Worm (Caenorhabditis elegans) whole organism, dauer: Measurements from ENCODE around the gene C27D8.1.

Experiments used
- unc-62 ChIP-seq: sonication (generic microtip); optimal IDR thresholded peaks from 2 replicates; lab custom pipeline; 2017; ENCODE audit warnings: missing biosample characterization, missing genetic modification reagents, missing genetic modification characterization

C27D8.1 gene

ce11 chrIV:12721106-12721505 lies 3.5 kb downstream of the C27D8.1 start, which contains the start of gene T23F6.2:
Gene T23F6.2, plus strand, starts transcription at chrIV:12721356.
- TF ChIP-seq unc-62 (GFP tag; lab: Kevin White, UChicago) = no peak

- TF ChIP-seq unc-62 (GFP tag; lab: Kevin White, UChicago) = no peak
Measured at ce11 chrIV:12724641-12725040, 7.0 kb downstream of the C27D8.1 start, which contains the start of the genes T23F6.3 and rbd-1. Gene T23F6.3, minus strand, starts transcription at chrIV:12724760. Gene rbd-1, plus strand, starts transcription at chrIV:12724986.

- TF ChIP-seq unc-62 (GFP tag; lab: Kevin White, UChicago) = no peak
Measured at ce11 chrIV:12725228-12725627, 7.6 kb downstream of the C27D8.1 start.

- TF ChIP-seq unc-62 (GFP tag; lab: Kevin White, UChicago) = no peak
Measured at ce11 chrIV:12725925-12726324, 8.3 kb downstream of the C27D8.1 start.

DNA sequence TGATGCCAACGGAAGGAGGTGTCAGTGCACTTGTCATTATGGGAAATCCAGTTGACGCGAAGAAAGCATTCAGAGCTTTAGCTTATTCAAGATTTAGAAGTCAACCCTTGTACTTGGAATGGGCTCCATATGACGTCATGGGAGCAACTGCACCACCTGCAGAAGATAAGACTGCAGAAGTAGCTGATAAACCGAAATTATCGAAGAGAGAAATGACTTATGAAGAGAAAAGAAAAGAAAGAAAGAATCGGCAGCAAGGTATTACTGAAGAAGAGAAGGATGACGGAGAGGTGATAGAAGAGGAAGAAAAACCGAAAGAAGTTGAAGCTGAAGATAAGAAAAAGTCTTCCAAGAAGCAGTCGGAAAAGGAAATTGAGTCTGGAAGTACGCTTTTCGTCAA lies 10.5 kb downstream of the C27D8.1 start:
- no peak for TF ChIP-seq unc-62 (GFP tag; lab: Kevin White, UChicago)

ce11 chrIV:12741438-12741837 lies 23.8 kb downstream of the C27D8.1 start, which contains the start of gene T23F6.5:
Gene T23F6.5, minus strand, starts transcription at chrIV:12741538.
- no peak for TF ChIP-seq unc-62 (GFP tag; lab: Kevin White, UChicago)

DNA sequence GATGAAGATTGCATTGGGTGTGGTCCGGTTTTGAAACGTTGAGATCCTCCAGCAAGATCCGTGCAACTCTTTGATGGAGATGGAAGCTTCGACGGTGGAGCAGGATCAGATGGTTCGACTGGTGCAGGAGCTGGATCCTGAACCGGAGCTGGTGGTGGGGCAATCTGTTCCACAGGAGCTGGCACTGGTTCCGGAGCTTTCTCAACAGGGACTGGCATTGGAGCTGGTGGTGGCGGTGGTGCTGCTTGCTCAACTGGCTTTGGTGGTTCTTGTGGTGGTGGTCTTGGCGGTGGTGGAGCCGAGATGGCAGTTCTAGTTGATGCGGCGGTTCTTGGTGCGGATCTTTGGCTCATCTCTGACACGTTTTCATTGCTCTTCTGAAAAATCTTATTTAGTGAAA lies 26.0 kb downstream of the C27D8.1 start:
- TF ChIP-seq unc-62 (GFP tag; lab: Kevin White, UChicago) = no peak

- no peak for TF ChIP-seq unc-62 (GFP tag; lab: Kevin White, UChicago)
Measured at ce11 chrIV:12744713-12745112, 27.1 kb downstream of the C27D8.1 start, which contains the start of gene C36H8.1. Gene C36H8.1, minus strand, starts transcription at chrIV:12744813.

DNA sequence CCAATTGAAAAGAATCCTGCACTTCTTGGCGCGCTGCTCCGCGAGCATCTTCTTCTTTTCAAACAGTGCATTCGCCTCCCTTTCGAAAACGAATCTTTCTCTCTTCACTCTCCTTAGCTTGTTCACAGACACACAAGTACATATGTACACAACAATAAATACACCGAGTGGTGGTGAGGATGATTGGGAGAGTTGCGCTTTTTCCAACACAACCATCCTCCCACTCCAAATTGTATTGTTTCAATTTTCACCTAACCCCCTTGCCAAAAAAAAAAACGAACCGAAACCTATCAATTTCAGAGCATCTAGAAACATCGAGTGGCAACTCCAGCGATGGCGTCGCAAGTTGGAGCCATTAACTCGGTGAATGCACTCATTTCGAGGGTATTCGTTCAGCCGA lies 28.7 kb downstream of the C27D8.1 start, which contains the start of gene inx-6:
TSS of gene inx-6 (plus strand) at position 301 of the 400 bp plus-strand sequence.
- TF ChIP-seq unc-62 (GFP tag; lab: Kevin White, UChicago) = no peak

ce11 chrIV:12748760-12749159 lies 31.1 kb downstream of the C27D8.1 start:
- no peak for TF ChIP-seq unc-62 (GFP tag; lab: Kevin White, UChicago)

DNA sequence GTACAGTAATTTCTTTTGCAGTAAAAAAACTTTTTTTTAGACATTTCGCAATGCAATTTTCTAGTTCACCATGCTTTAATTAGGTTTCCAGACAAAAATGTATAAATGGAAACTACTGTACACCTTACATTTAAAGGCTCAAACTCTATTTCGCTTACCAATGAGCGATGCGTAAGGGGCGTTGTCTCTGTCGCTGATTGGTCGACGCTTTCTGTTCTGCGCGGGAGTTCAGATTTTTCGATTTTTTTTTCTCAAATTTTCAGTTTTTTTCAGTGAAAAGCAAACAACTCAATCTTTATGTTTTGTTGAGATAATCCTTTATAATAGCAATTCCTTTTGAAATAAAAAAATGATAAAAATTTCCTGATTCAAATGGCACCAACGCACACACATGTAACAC lies 36.5 kb downstream of the C27D8.1 start:
- no peak for TF ChIP-seq unc-62 (GFP tag; lab: Kevin White, UChicago)

- no peak for TF ChIP-seq unc-62 (GFP tag; lab: Kevin White, UChicago)
Measured at ce11 chrIV:12755641-12756040, 38.0 kb downstream of the C27D8.1 start.

ce11 chrIV:12757470-12757869 lies 39.8 kb downstream of the C27D8.1 start, which contains the start of gene flp-9:
Gene flp-9, minus strand, starts transcription at chrIV:12757570.
- TF ChIP-seq unc-62 (GFP tag; lab: Kevin White, UChicago) = no peak

DNA sequence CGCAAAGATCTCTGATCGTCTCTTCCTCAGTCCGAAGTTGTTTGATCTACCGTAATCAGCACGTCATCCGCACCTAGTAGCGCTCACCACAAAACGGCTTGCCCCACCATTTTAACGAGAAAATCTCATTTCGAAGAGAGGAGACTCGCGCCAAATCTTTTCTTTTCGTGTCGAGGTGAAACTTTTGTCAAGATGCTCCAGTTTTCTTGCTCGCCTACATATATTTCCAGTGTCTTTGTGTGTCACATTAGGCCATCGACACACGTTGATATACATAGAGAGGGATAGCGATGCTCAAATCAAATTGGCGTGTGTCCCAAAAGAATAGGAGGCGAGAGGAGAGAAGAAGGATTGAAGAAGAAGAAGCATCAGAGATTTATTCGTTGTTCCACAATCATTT lies 45.2 kb downstream of the C27D8.1 start:
- TF ChIP-seq unc-62 (GFP tag; lab: Kevin White, UChicago) = no peak

ce11 chrIV:12765067-12765466 lies 47.4 kb downstream of the C27D8.1 start, which contains the start of gene ZK897.10:
Gene ZK897.10, plus strand, starts transcription at chrIV:12765351.
- no peak for TF ChIP-seq unc-62 (GFP tag; lab: Kevin White, UChicago)
